Worm (Caenorhabditis elegans) whole organism, early embryonic: ENCODE measurements around the gene C45B2.1.

Experiments used
- B0310.2 ChIP-seq: sonication (generic microtip); optimal IDR thresholded peaks from 2 replicates; lab custom pipeline; 2016; ENCODE audit warnings: mild to moderate bottlenecking, missing genetic modification characterization, missing compliant biosample characterization
- F13C5.2 ChIP-seq: sonication (generic microtip); optimal IDR thresholded peaks from 2 replicates; lab custom pipeline; 2017; ENCODE audit warnings: mild to moderate bottlenecking, missing genetic modification characterization, inconsistent platforms, missing compliant biosample characterization
- aly-1 ChIP-seq: sonication (generic microtip); optimal IDR thresholded peaks from 2 replicates; lab custom pipeline; 2016; ENCODE audit warnings: missing genetic modification characterization, missing compliant biosample characterization
- ama-1 ChIP-seq: fragments of 150-350 bp; optimal IDR thresholded peaks from 2 replicates; lab custom pipeline; 2014
- ceh-13 ChIP-seq: fragments of 200-800 bp; sonication (Bioruptor generic); optimal IDR thresholded peaks from 2 replicates; lab custom pipeline; 2018; ENCODE audit warnings: mild to moderate bottlenecking, missing genetic modification characterization, missing compliant biosample characterization
- ceh-36 ChIP-seq: sonication (generic microtip); optimal IDR thresholded peaks from 2 replicates; lab custom pipeline; 2016; ENCODE audit warnings: missing genetic modification characterization, inconsistent platforms, missing compliant biosample characterization
- ets-7 ChIP-seq: sonication (generic microtip); optimal IDR thresholded peaks from 2 replicates; lab custom pipeline; 2016; ENCODE audit warnings: missing genotype, missing genetic modification characterization, missing compliant biosample characterization
- flt-1 ChIP-seq: fragments of 200-800 bp; sonication (Bioruptor generic); IDR thresholded peaks from 2 replicates; pipeline ENCODE4 v1.3.6; 2022; ENCODE audit warnings: missing genetic modification characterization, missing compliant biosample characterization
- hmbx-1 ChIP-seq: sonication (generic microtip); optimal IDR thresholded peaks from 2 replicates; lab custom pipeline; 2016; ENCODE audit warnings: mild to moderate bottlenecking, missing genetic modification characterization, missing compliant biosample characterization
- hmg-4 ChIP-seq: fragments of 200-800 bp; sonication (Bioruptor generic); optimal IDR thresholded peaks from 2 replicates; lab custom pipeline; 2018; ENCODE audit warnings: mild to moderate bottlenecking, missing genetic modification characterization, missing compliant biosample characterization
- hnd-1 ChIP-seq: sonication (generic microtip); optimal IDR thresholded peaks from 2 replicates; lab custom pipeline; 2016; ENCODE audit warnings: missing genetic modification characterization, missing compliant biosample characterization
- pes-1 ChIP-seq: fragments of 200-800 bp; sonication (Bioruptor generic); IDR thresholded peaks from 2 replicates; pipeline ENCODE4 v1.3.6; 2022; ENCODE audit warnings: missing genetic modification reagents, missing genetic modification characterization, missing compliant biosample characterization
- scrt-1 ChIP-seq: fragments of 200-800 bp; sonication (Bioruptor generic); IDR thresholded peaks from 2 replicates; pipeline ENCODE4 v1.3.6; 2022; ENCODE audit warnings: missing genetic modification characterization, missing compliant biosample characterization
- sea-1 ChIP-seq: fragments of 200-800 bp; sonication (Bioruptor generic); conservative IDR thresholded peaks from 2 replicates; pipeline ENCODE4 v1.3.6; 2022; ENCODE audit warnings: missing genetic modification characterization, missing compliant biosample characterization
- tbx-11 ChIP-seq: fragments of 200-800 bp; sonication (Bioruptor generic); IDR thresholded peaks from 2 replicates; pipeline ENCODE4 v1.3.6; 2022; ENCODE audit warnings: missing genetic modification characterization, missing compliant biosample characterization
- tbx-37 ChIP-seq: fragments of 200-800 bp; sonication (Bioruptor generic); conservative IDR thresholded peaks from 2 replicates; pipeline ENCODE4 v1.3.6; 2022; ENCODE audit warnings: missing genetic modification reagents, missing genetic modification characterization, missing compliant biosample characterization
- tra-4 ChIP-seq: sonication (generic microtip); optimal IDR thresholded peaks from 2 replicates; lab custom pipeline; 2017; ENCODE audit warnings: missing genetic modification characterization, missing compliant biosample characterization

C45B2.1 gene

DNA sequence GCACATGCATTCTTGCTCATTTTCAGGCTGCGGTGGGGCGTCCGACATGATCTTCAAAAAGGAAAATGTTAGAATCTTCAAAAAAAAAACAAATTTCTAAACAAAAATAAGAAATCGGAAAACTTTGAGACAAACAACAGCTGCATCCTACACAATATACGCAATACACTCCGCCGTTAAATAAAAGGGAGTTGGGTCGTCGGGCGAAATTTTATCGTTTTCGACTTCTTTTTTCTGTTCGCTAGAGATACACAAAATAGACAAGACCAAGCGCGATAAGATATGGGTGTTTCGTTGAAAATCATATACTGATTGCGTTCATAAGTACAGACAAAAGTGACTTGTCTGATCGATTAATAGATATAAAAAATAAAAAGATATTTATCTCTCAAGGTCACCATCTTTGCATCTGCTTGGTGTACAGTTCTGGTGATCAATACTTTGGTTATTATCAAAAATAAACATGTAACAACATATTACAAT, 23.4 kb downstream of the C45B2.1 start, which contains the start of gene kynu-1:
Gene kynu-1, minus strand, starts transcription at position 51 of the 483 bp plus-strand sequence.
- TF ChIP-seq flt-1 (GFP tag; lab: Robert Waterston, UW) (no peak), scrt-1 (no peak), tbx-37 (GFP tag; lab: Robert Waterston, UW) (no peak), pes-1 (GFP tag; lab: Robert Waterston, UW) (no peak), F13C5.2 (tag; lab: Kevin White, UChicago) (no peak), hmbx-1 (tag; lab: Kevin White, UChicago) (no peak), B0310.2 (no peak), aly-1 (tag; lab: Kevin White, UChicago) (no peak), ama-1 (lab: Kevin White, UChicago) (no peak), tra-4 (tag; lab: Kevin White, UChicago) (no peak), hnd-1 (tag; lab: Kevin White, UChicago) (no peak), sea-1 (GFP tag; lab: Robert Waterston, UW) (no peak), ceh-13 (GFP tag; lab: Kevin White, UChicago) (no peak)

DNA sequence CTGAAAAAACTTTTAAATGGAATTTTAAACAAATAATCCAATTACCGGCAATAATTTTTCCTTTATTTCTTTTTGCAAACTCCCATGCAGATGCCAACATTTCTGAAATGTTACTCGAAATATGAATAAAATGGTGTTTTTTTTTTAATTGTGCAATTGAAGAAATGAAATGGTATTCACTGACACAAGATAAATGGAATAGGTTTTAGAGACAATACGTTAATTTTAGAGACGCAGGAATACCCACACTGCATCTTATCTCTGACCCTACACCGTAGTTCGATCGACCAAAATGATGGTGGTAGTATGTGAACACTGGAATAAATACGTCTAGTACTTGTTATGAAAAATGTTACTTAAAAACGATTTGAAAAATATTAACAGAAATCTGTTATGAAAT, 26.9 kb downstream of the C45B2.1 start, which contains the start of gene prx-3:
Gene prx-3, minus strand, starts transcription at position 101 of the 400 bp plus-strand sequence.
- TF ChIP-seq tbx-11 (GFP tag; lab: Robert Waterston, UW) (no peak), scrt-1 (no peak), ceh-13 (GFP tag; lab: Kevin White, UChicago) (no peak), tra-4 (tag; lab: Kevin White, UChicago) (no peak), flt-1 (GFP tag; lab: Robert Waterston, UW) (no peak), F13C5.2 (tag; lab: Kevin White, UChicago) (no peak), B0310.2 (no peak), pes-1 (GFP tag; lab: Robert Waterston, UW) (no peak), aly-1 (tag; lab: Kevin White, UChicago) (no peak)

DNA sequence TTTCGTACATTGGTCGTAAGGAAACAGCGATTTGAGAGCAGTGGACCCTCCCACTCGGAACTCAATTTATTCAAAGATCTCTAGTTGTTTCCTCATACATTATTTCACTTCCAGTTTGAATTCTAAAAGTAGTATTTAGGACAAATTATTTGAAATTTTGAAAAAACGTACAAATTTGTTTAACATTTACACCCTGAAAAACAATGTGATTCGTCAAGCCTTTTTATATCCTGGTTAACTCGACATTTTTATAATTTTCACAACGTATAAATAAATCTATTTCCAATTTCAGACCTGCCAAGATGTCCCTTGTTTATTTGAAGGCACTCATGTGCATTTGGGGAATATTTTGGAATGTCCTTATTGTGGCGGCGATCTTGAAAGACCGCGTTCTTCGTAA, 29.6 kb downstream of the C45B2.1 start, which contains the start of gene C15H9.3:
Gene C15H9.3, plus strand, starts transcription at position 301 of the 400 bp plus-strand sequence.
- no peak for TF ChIP-seq F13C5.2 (tag; lab: Kevin White, UChicago)
- no peak for TF ChIP-seq ets-7 (tag; lab: Kevin White, UChicago)
- TF ChIP-seq aly-1 (tag; lab: Kevin White, UChicago), result no peak
- TF ChIP-seq ama-1 (lab: Kevin White, UChicago), result no peak
- no peak for TF ChIP-seq ceh-13 (GFP tag; lab: Kevin White, UChicago)
- TF ChIP-seq ceh-36, result no peak
- TF ChIP-seq tbx-11 (GFP tag; lab: Robert Waterston, UW), result no peak
- TF ChIP-seq flt-1 (GFP tag; lab: Robert Waterston, UW), result no peak

DNA sequence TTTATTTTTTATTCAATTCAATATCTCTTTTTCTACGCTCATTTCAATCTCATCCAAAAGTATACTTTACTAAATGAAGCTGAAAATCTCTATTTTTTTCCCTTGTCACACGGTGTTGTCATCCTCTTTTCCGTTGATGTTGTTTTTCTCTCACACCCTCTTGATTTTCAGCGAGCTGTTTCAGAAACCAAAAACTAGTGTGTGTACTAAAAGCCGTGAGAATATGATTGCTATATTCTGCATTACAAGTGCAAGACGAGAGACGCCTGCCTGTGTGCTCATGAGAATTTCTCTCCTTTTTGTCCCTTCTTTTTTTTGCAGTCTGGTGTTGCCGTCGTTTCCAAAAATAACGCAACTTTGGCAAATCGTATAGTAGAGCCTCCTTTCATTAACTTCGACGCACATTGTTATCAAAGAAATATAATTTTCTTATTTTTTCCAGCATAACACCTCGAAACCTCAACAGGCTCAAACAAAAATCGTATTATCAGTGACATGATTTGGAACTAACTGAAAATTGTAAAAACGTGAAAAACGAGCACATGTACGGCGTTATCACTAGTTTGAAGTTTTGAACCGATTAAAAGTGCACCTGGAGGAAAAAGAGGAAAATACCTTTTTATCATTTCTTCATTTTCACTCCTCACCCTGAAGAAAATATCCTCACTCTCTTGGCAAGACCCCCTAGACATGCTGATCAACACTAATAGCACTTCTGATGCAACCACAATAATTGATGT, 32.3 kb downstream of the C45B2.1 start, which contains the start of gene C15H9.2:
Gene C15H9.2, plus strand, starts transcription at position 441 of the 740 bp plus-strand sequence.
- TF ChIP-seq ama-1 (lab: Kevin White, UChicago) (no peak), ets-7 (tag; lab: Kevin White, UChicago) (no peak), pes-1 (GFP tag; lab: Robert Waterston, UW) (no peak), hnd-1 (tag; lab: Kevin White, UChicago) (no peak), tbx-11 (GFP tag; lab: Robert Waterston, UW) (no peak), hmg-4 (GFP tag; lab: Kevin White, UChicago) (no peak), tra-4 (tag; lab: Kevin White, UChicago) (no peak), sea-1 (GFP tag; lab: Robert Waterston, UW) (no peak), ceh-13 (GFP tag; lab: Kevin White, UChicago) (no peak), hmbx-1 (tag; lab: Kevin White, UChicago) (no peak), flt-1 (GFP tag; lab: Robert Waterston, UW) (no peak), scrt-1 (no peak)

DNA sequence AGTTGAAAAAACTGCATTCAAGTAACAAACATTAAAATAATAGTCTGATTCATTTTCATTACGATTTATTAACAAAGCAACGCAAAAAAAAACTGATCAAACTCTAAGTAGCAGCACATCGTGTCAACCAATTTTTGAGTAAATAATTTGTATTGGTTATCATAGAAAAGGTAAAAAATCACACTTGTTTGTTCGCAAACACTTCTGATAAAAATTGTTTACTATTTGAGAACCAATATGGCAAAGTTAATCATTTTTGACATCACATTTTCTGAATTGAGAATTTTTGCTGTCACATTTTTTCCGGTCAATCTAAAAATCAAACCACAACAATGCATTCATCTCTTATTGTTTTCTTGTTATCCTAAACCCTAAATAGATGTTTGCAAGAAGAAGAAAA, 35.4 kb downstream of the C45B2.1 start:
- no peak for TF ChIP-seq ets-7 (tag; lab: Kevin White, UChicago)
- no peak for TF ChIP-seq F13C5.2 (tag; lab: Kevin White, UChicago)
- TF ChIP-seq tra-4 (tag; lab: Kevin White, UChicago), result no peak
- TF ChIP-seq ceh-13 (GFP tag; lab: Kevin White, UChicago), result no peak
- TF ChIP-seq hmg-4 (GFP tag; lab: Kevin White, UChicago), result no peak
- no peak for TF ChIP-seq hnd-1 (tag; lab: Kevin White, UChicago)
- no peak for TF ChIP-seq scrt-1
- no peak for TF ChIP-seq tbx-37 (GFP tag; lab: Robert Waterston, UW)
- TF ChIP-seq hmbx-1 (tag; lab: Kevin White, UChicago), result no peak
- TF ChIP-seq sea-1 (GFP tag; lab: Robert Waterston, UW), result no peak

DNA sequence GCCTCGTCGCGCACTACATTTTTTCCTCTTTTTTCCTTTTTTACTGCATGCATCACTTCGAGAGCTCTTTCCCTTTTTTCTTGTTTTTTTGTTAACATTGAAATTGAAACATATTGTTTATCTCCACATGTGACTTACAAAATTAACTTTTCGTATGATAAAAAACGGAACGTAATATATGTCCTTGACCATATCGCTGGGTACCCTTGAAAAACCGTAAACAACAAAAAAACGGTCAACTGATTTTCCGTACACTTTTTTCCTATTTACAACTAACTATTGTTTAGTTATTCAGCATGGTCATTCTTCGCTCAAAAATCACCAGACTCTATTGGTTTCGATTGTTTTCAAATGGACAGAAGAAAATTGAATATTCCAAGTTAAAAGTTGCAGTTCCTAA, 36.1 kb downstream of the C45B2.1 start, which contains the start of gene nnt-1:
Gene nnt-1, plus strand, starts transcription at position 286 of the 400 bp plus-strand sequence.
- TF ChIP-seq hmg-4 (GFP tag; lab: Kevin White, UChicago) (no peak), flt-1 (GFP tag; lab: Robert Waterston, UW) (no peak), pes-1 (GFP tag; lab: Robert Waterston, UW) (no peak), aly-1 (tag; lab: Kevin White, UChicago) (no peak), B0310.2 (no peak), scrt-1 (no peak), tbx-11 (GFP tag; lab: Robert Waterston, UW) (no peak), ceh-13 (GFP tag; lab: Kevin White, UChicago) (no peak), sea-1 (GFP tag; lab: Robert Waterston, UW) (no peak), tbx-37 (GFP tag; lab: Robert Waterston, UW) (no peak), hnd-1 (tag; lab: Kevin White, UChicago) (no peak), tra-4 (tag; lab: Kevin White, UChicago) (no peak), F13C5.2 (tag; lab: Kevin White, UChicago) (no peak), ceh-36 (no peak), ama-1 (lab: Kevin White, UChicago) (no peak), ets-7 (tag; lab: Kevin White, UChicago) (no peak), hmbx-1 (tag; lab: Kevin White, UChicago) (no peak)
